Fruit fly (Drosophila melanogaster) whole organism, embryonic: ENCODE data around the gene CG6724.

Experiments
- B-H1 ChIP-seq: fragments of 200-800 bp; sonication (Bioruptor generic); IDR thresholded peaks from 3 replicates; pipeline ENCODE4 v1.3.6; 2022; ENCODE audit warnings: missing biosample characterization, missing genetic modification characterization
- Blimp-1 ChIP-seq: fragments of 200-800 bp; sonication (Bioruptor generic); optimal IDR thresholded peaks from 3 replicates; lab custom pipeline; 2018; ENCODE audit warnings: missing biosample characterization, missing genetic modification characterization, mild to moderate bottlenecking, moderate library complexity, missing genetic modification reagents
- BtbVII ChIP-seq: fragments of 200-800 bp; sonication (Bioruptor generic); optimal IDR thresholded peaks from 3 replicates; lab custom pipeline; 2017; ENCODE audit warnings: missing biosample characterization, mild to moderate bottlenecking, missing genetic modification characterization
- CG10431 ChIP-seq: fragments of 200-800 bp; sonication (Bioruptor generic); optimal IDR thresholded peaks from 3 replicates; lab custom pipeline; 2018; ENCODE audit warnings: missing biosample characterization, mild to moderate bottlenecking, missing genetic modification characterization
- CG12659 ChIP-seq: fragments of 200-800 bp; sonication (Bioruptor generic); optimal IDR thresholded peaks from 3 replicates; lab custom pipeline; 2017; ENCODE audit warnings: mild to moderate bottlenecking, missing biosample characterization, missing genetic modification reagents, missing genetic modification characterization
- CG13287 ChIP-seq: fragments of 200-800 bp; sonication (Bioruptor generic); IDR thresholded peaks from 2 replicates; pipeline ENCODE4 v1.3.6; 2022; ENCODE audit warnings: missing biosample characterization, missing genetic modification characterization; ENCODE audit not compliant: partially characterized antibody
- CG1602 ChIP-seq: fragments of 200-800 bp; sonication (Bioruptor generic); optimal IDR thresholded peaks from 3 replicates; lab custom pipeline; 2016; ENCODE audit warnings: missing biosample characterization, missing genetic modification characterization
- CG17612 ChIP-seq: fragments of 200-800 bp; sonication (Bioruptor generic); IDR thresholded peaks from 2 replicates; pipeline ENCODE4 v1.3.6; 2022; ENCODE audit warnings: missing biosample characterization, missing genetic modification characterization
- CG17802 ChIP-seq: fragments of 200-800 bp; sonication (Bioruptor generic); optimal IDR thresholded peaks from 2 replicates; lab custom pipeline; 2018; ENCODE audit warnings: missing biosample characterization, mild to moderate bottlenecking, missing genetic modification characterization, moderate library complexity
- CG3407 ChIP-seq: fragments of 200-800 bp; sonication (Bioruptor generic); optimal IDR thresholded peaks from 2 replicates; lab custom pipeline; 2018; ENCODE audit warnings: missing biosample characterization, mild to moderate bottlenecking, missing genetic modification characterization
- CG34422 ChIP-seq: fragments of 200-800 bp; sonication (Bioruptor generic); IDR thresholded peaks from 3 replicates; pipeline ENCODE4 v1.3.6; 2022; ENCODE audit warnings: missing biosample characterization, missing genetic modification characterization
- CG42726 ChIP-seq: fragments of 200-800 bp; sonication (Bioruptor generic); IDR thresholded peaks from 2 replicates; pipeline ENCODE4 v1.3.6; 2022; ENCODE audit warnings: missing biosample characterization, missing genetic modification characterization; ENCODE audit not compliant: partially characterized antibody
- CG4360 ChIP-seq: fragments of 200-800 bp; sonication (Bioruptor generic); IDR thresholded peaks from 2 replicates; pipeline ENCODE4 v1.3.6; 2022; ENCODE audit warnings: missing biosample characterization, missing genetic modification characterization
- CG6791 ChIP-seq: fragments of 200-800 bp; sonication (Bioruptor generic); IDR thresholded peaks from 3 replicates; pipeline ENCODE4 v1.3.6; 2022; ENCODE audit warnings: missing biosample characterization, missing genetic modification characterization; ENCODE audit not compliant: partially characterized antibody
- CG8478 ChIP-seq: fragments of >200 bp; optimal IDR thresholded peaks from 2 replicates; lab custom pipeline; 2018
- CG8765 ChIP-seq: fragments of 200-800 bp; sonication (Bioruptor generic); IDR thresholded peaks from 2 replicates; pipeline ENCODE4 v1.3.6; 2022; ENCODE audit warnings: missing biosample characterization, missing genetic modification characterization
- Chrac-16 ChIP-seq: fragments of 200-800 bp; sonication (Bioruptor generic); optimal IDR thresholded peaks from 3 replicates; lab custom pipeline; 2016; ENCODE audit warnings: missing biosample characterization, missing genetic modification characterization
- CoRest ChIP-seq: fragments of 200-800 bp; sonication (Bioruptor generic); optimal IDR thresholded peaks from 3 replicates; lab custom pipeline; 2018; ENCODE audit warnings: missing biosample characterization, mild to moderate bottlenecking, missing genetic modification characterization, moderate library complexity
- Hey ChIP-seq: fragments of 200-800 bp; sonication (Bioruptor generic); optimal IDR thresholded peaks from 3 replicates; lab custom pipeline; 2018; ENCODE audit warnings: missing biosample characterization, mild to moderate bottlenecking, missing genetic modification characterization
- HmgZ ChIP-seq: fragments of 200-800 bp; sonication (Bioruptor generic); optimal IDR thresholded peaks from 2 replicates; lab custom pipeline; 2018; ENCODE audit warnings: missing biosample characterization, mild to moderate bottlenecking, missing genetic modification characterization
- Hmr ChIP-seq: fragments of 200-800 bp; sonication (Bioruptor generic); optimal IDR thresholded peaks from 3 replicates; lab custom pipeline; 2017; ENCODE audit warnings: mild to moderate bottlenecking, missing biosample characterization, missing genetic modification reagents, missing genetic modification characterization
- Jarid2 ChIP-seq: fragments of 200-800 bp; sonication (Bioruptor generic); optimal IDR thresholded peaks from 3 replicates; lab custom pipeline; 2017; ENCODE audit warnings: mild to moderate bottlenecking, missing biosample characterization, missing genetic modification reagents, missing genetic modification characterization
- Kr ChIP-seq: fragments of 200-800 bp; sonication (Bioruptor generic); optimal IDR thresholded peaks from 2 replicates; lab custom pipeline; 2017; ENCODE audit warnings: missing biosample characterization, mild to moderate bottlenecking, missing genetic modification characterization
- Lpt ChIP-seq: fragments of >200 bp; optimal IDR thresholded peaks from 2 replicates; lab custom pipeline; 2018; ENCODE audit warnings: missing biosample characterization, missing genetic modification characterization
- Oaz ChIP-seq: fragments of 200-800 bp; sonication (Bioruptor generic); IDR thresholded peaks from 2 replicates; pipeline ENCODE4 v1.3.6; 2022; ENCODE audit warnings: missing biosample characterization, missing genetic modification characterization
- Ptx1 ChIP-seq: fragments of 200-800 bp; sonication (Bioruptor generic); IDR thresholded peaks from 2 replicates; pipeline ENCODE4 v1.3.6; 2022; ENCODE audit warnings: missing biosample characterization, missing genetic modification characterization
- Rfx ChIP-seq: fragments of 200-800 bp; sonication (Bioruptor generic); IDR thresholded peaks from 2 replicates; pipeline ENCODE4 v1.3.6; 2022; ENCODE audit warnings: missing biosample characterization, missing genetic modification characterization
- YL-1 ChIP-seq: fragments of 200-800 bp; sonication (Bioruptor generic); optimal IDR thresholded peaks from 3 replicates; lab custom pipeline; 2017; ENCODE audit warnings: missing biosample characterization, mild to moderate bottlenecking, missing genetic modification characterization
- abd-A ChIP-seq: fragments of 200-800 bp; sonication (Bioruptor generic); optimal IDR thresholded peaks from 3 replicates; lab custom pipeline; 2019; ENCODE audit warnings: missing biosample characterization, mild to moderate bottlenecking, missing genetic modification characterization, moderate library complexity
- al ChIP-seq: fragments of 200-800 bp; sonication (Bioruptor generic); IDR thresholded peaks from 2 replicates; pipeline ENCODE4 v1.3.6; 2022; ENCODE audit warnings: missing biosample characterization, missing genetic modification characterization
- ase ChIP-seq: fragments of 200-800 bp; sonication (Bioruptor generic); IDR thresholded peaks from 3 replicates; pipeline ENCODE4 v1.3.6; 2022; ENCODE audit warnings: missing biosample characterization, missing genetic modification characterization
- crp ChIP-seq, 2 experiments: fragments of 200-800 bp; sonication (Bioruptor generic); optimal IDR thresholded peaks; 2 replicates in 1 of 2; 3 replicates in 1 of 2; lab custom pipeline; 2017; ENCODE audit warnings: missing biosample characterization in 2 of 2, missing genetic modification characterization in 2 of 2, mild to moderate bottlenecking in 1 of 2, moderate library complexity in 1 of 2
- dimm ChIP-seq: fragments of 200-800 bp; sonication (Bioruptor generic); IDR thresholded peaks from 2 replicates; pipeline ENCODE4 v1.3.6; 2022; ENCODE audit warnings: missing biosample characterization, missing genetic modification characterization
- dm ChIP-seq: fragments of 200-800 bp; sonication (Bioruptor generic); optimal IDR thresholded peaks from 3 replicates; lab custom pipeline; 2016; ENCODE audit warnings: missing biosample characterization, missing genetic modification characterization
- eyg ChIP-seq: fragments of 200-800 bp; sonication (Bioruptor generic); optimal IDR thresholded peaks from 3 replicates; lab custom pipeline; 2016; ENCODE audit warnings: missing biosample characterization, missing genetic modification characterization
- fd3F ChIP-seq: fragments of 200-800 bp; sonication (Bioruptor generic); optimal IDR thresholded peaks from 2 replicates; lab custom pipeline; 2018; ENCODE audit warnings: missing biosample characterization, mild to moderate bottlenecking, missing genetic modification characterization, moderate library complexity
- gro ChIP-seq: fragments of 200-800 bp; sonication (Bioruptor generic); optimal IDR thresholded peaks from 2 replicates; lab custom pipeline; 2016; ENCODE audit warnings: missing biosample characterization, missing genetic modification characterization
- insv ChIP-seq, 2 experiments: fragments of 200-800 bp; sonication (Bioruptor generic); optimal IDR thresholded peaks; 3 replicates each; lab custom pipeline; 2016 to 2018; ENCODE audit warnings: missing biosample characterization in 2 of 2, missing genetic modification characterization in 2 of 2
- pfk ChIP-seq: fragments of 200-800 bp; sonication (Bioruptor generic); optimal IDR thresholded peaks from 2 replicates; lab custom pipeline; 2018; ENCODE audit warnings: missing biosample characterization, mild to moderate bottlenecking, missing genetic modification characterization, moderate library complexity
- phol ChIP-seq: fragments of 200-800 bp; sonication (Bioruptor generic); optimal IDR thresholded peaks from 3 replicates; lab custom pipeline; 2018; ENCODE audit warnings: missing biosample characterization, mild to moderate bottlenecking, missing genetic modification characterization, moderate library complexity
- psq ChIP-seq: fragments of 200-800 bp; sonication (Bioruptor generic); optimal IDR thresholded peaks from 2 replicates; lab custom pipeline; 2017; ENCODE audit warnings: missing biosample characterization, missing genetic modification characterization
- pum ChIP-seq: fragments of 200-800 bp; sonication (Bioruptor generic); optimal IDR thresholded peaks from 2 replicates; lab custom pipeline; 2016; ENCODE audit warnings: missing biosample characterization, missing genetic modification characterization
- ro ChIP-seq: fragments of 200-800 bp; sonication (Bioruptor generic); IDR thresholded peaks from 2 replicates; pipeline ENCODE4 v1.3.6; 2022; ENCODE audit warnings: missing biosample characterization, missing genetic modification characterization
- sens-2 ChIP-seq: fragments of 200-800 bp; sonication (Bioruptor generic); IDR thresholded peaks from 2 replicates; pipeline ENCODE4 v1.3.6; 2022; ENCODE audit warnings: missing biosample characterization, missing genetic modification characterization
- seq ChIP-seq: fragments of 200-800 bp; sonication (Bioruptor generic); IDR thresholded peaks from 2 replicates; pipeline ENCODE4 v1.3.6; 2022; ENCODE audit warnings: missing biosample characterization, missing genetic modification characterization
- sna ChIP-seq: fragments of 200-800 bp; sonication (Bioruptor generic); IDR thresholded peaks from 2 replicates; pipeline ENCODE4 v1.3.6; 2022; ENCODE audit warnings: missing biosample characterization, missing genetic modification characterization; ENCODE audit not compliant: partially characterized antibody
- ssp ChIP-seq: fragments of 200-800 bp; sonication (Bioruptor generic); IDR thresholded peaks from 2 replicates; pipeline ENCODE4 v1.3.6; 2022; ENCODE audit warnings: missing biosample characterization, missing genetic modification characterization
- tap ChIP-seq: fragments of 200-800 bp; optimal IDR thresholded peaks from 3 replicates; lab custom pipeline; 2019; ENCODE audit warnings: missing biosample characterization, mild to moderate bottlenecking, missing genetic modification characterization, moderate library complexity
- wek ChIP-seq: fragments of 200-800 bp; sonication (Bioruptor generic); optimal IDR thresholded peaks from 3 replicates; lab custom pipeline; 2018; ENCODE audit warnings: missing biosample characterization, mild to moderate bottlenecking, missing genetic modification characterization, moderate library complexity
- zen2 ChIP-seq: fragments of 200-800 bp; sonication (Bioruptor generic); IDR thresholded peaks from 3 replicates; pipeline ENCODE4 v1.3.6; 2022; ENCODE audit warnings: missing biosample characterization, missing genetic modification characterization; ENCODE audit not compliant: partially characterized antibody
- zf30C ChIP-seq: fragments of 200-800 bp; sonication (Bioruptor generic); optimal IDR thresholded peaks from 3 replicates; lab custom pipeline; 2018; ENCODE audit warnings: missing biosample characterization, mild to moderate bottlenecking, missing genetic modification characterization

Gene CG6724

dm6 chr2L:10769708-10770107 is at the start of gene CG6724 (continued):
- TF ChIP-seq dm (GFP tag; lab: Kevin White, UChicago) (peak; percentile 90), CG1602 (GFP tag; lab: Kevin White, UChicago) (no peak), insv (GFP tag; optimal IDR thresholded peaks at IDR 0.05; lab: Kevin White, UChicago) (no peak), al (GFP tag; lab: Robert Waterston, UW) (no peak), Hmr (no peak), pum (GFP tag; lab: Kevin White, UChicago) (no peak), wek (GFP tag; lab: Kevin White, UChicago) (no peak), CG34422 (GFP tag; lab: Robert Waterston, UW) (peak; percentile 14; the same call in 1 of the 3 replicates), ssp (GFP tag; lab: Robert Waterston, UW) (no peak), dimm (GFP tag; lab: Robert Waterston, UW) (no peak), CG12659 (GFP tag; lab: Kevin White, UChicago) (peak; percentile 11), Lpt (GFP tag; lab: Kevin White, UChicago) (no peak), crp (GFP tag; optimal IDR thresholded peaks at IDR 0.05; lab: Kevin White, UChicago) (peak in 1 of 2 experiments; percentile 31), phol (tag; lab: Kevin White, UChicago) (peak; percentile 7), B-H1 (no peak), gro (GFP tag; lab: Kevin White, UChicago) (no peak), CG6791 (GFP tag; lab: Robert Waterston, UW) (peak; percentile 76), tap (tag; lab: Kevin White, UChicago) (no peak), pfk (GFP tag; lab: Kevin White, UChicago) (no peak), CG42726 (peak; percentile 73; the same call in 1 of the 2 replicates), fd3F (GFP tag; lab: Kevin White, UChicago) (no peak), CG17612 (GFP tag; lab: Robert Waterston, UW) (no peak), CG17802 (no peak), sna (GFP tag; lab: Robert Waterston, UW) (peak; percentile 63; the same call in 1 of the 2 replicates), Kr (no peak), Jarid2 (no peak), Chrac-16 (no peak), ase (no peak), psq (no peak), Ptx1 (no peak), Hey (tag; lab: Kevin White, UChicago) (no peak), zen2 (GFP tag; lab: Robert Waterston, UW) (0 out of 3 replicates have a peak, but pooled peaks have one; percentile 46), Rfx (GFP tag; lab: Robert Waterston, UW) (no peak), Blimp-1 (GFP tag; lab: Kevin White, UChicago) (no peak), CoRest (tag; lab: Kevin White, UChicago) (peak; percentile 4), abd-A (tag; lab: Kevin White, UChicago) (no peak), CG3407 (GFP tag; lab: Kevin White, UChicago) (no peak), Oaz (GFP tag; lab: Robert Waterston, UW) (no peak), YL-1 (GFP tag; lab: Kevin White, UChicago) (peak; percentile 54), HmgZ (tag; lab: Kevin White, UChicago) (peak; percentile 53), eyg (no peak), seq (GFP tag; lab: Robert Waterston, UW) (no peak), CG4360 (no peak), CG8765 (GFP tag; lab: Robert Waterston, UW) (no peak), zf30C (GFP tag; lab: Kevin White, UChicago) (no peak), CG8478 (lab: Kevin White, UChicago) (no peak), BtbVII (GFP tag; lab: Kevin White, UChicago) (no peak), CG10431 (no peak), CG13287 (GFP tag; lab: Robert Waterston, UW) (peak; percentile 80), ro (GFP tag; lab: Robert Waterston, UW) (no peak), sens-2 (GFP tag; lab: Robert Waterston, UW) (no peak)
